Worm (Caenorhabditis elegans) whole organism, mixed stage, embryonic: ENCODE data around the gene C37C3.17.

Source experiments
- blmp-1 ChIP-seq: fragments of 150-350 bp; optimal IDR thresholded peaks from 2 replicates; lab custom pipeline; 2014; ENCODE audit warnings: missing biosample characterization, missing genetic modification characterization
- ces-1 ChIP-seq: fragments of 150-350 bp; optimal IDR thresholded peaks from 2 replicates; lab custom pipeline; 2014; ENCODE audit warnings: missing biosample characterization, missing genetic modification reagents, missing genetic modification characterization
- elt-1 ChIP-seq: sonication (generic microtip); optimal IDR thresholded peaks from 2 replicates; lab custom pipeline; 2017; ENCODE audit warnings: missing genetic modification characterization, mild to moderate bottlenecking, missing compliant biosample characterization, antibody characterized with exemption, moderate library complexity, borderline replicate concordance; ENCODE audit not compliant: insufficient read depth
- mep-1 ChIP-seq: fragments of 150-350 bp; optimal IDR thresholded peaks from 2 replicates; lab custom pipeline; 2017; ENCODE audit warnings: missing biosample characterization, missing genetic modification reagents, missing genetic modification characterization, inconsistent platforms
- nhr-12 ChIP-seq: fragments of 150-350 bp; optimal IDR thresholded peaks from 2 replicates; lab custom pipeline; 2014; ENCODE audit warnings: missing biosample characterization, missing genetic modification characterization
- nhr-28 ChIP-seq: fragments of 150-350 bp; optimal IDR thresholded peaks from 2 replicates; lab custom pipeline; 2014; ENCODE audit warnings: missing biosample characterization, missing genetic modification characterization
- nhr-76 ChIP-seq: sonication (generic microtip); optimal IDR thresholded peaks from 2 replicates; lab custom pipeline; 2017; ENCODE audit warnings: missing biosample characterization, missing genetic modification characterization
- pha-4 ChIP-seq: fragments of 150-350 bp; optimal IDR thresholded peaks from 2 replicates; lab custom pipeline; 2018; ENCODE audit warnings: missing biosample characterization, missing genetic modification reagents, missing genetic modification characterization
- snpc-4 ChIP-seq: fragments of 150-350 bp; optimal IDR thresholded peaks from 2 replicates; lab custom pipeline; 2014; ENCODE audit warnings: missing biosample characterization, missing genetic modification characterization
- sptf-1 ChIP-seq: sonication (generic microtip); optimal IDR thresholded peaks from 2 replicates; lab custom pipeline; 2017; ENCODE audit warnings: mild to moderate bottlenecking, missing genetic modification characterization, moderate library complexity, missing compliant biosample characterization
- unc-39 ChIP-seq: fragments of 150-350 bp; optimal IDR thresholded peaks from 2 replicates; lab custom pipeline; 2014; ENCODE audit warnings: missing biosample characterization, missing genetic modification characterization
- ztf-11 ChIP-seq: fragments of 150-350 bp; optimal IDR thresholded peaks from 2 replicates; lab custom pipeline; 2014; ENCODE audit warnings: missing biosample characterization, missing genetic modification characterization

DNA sequence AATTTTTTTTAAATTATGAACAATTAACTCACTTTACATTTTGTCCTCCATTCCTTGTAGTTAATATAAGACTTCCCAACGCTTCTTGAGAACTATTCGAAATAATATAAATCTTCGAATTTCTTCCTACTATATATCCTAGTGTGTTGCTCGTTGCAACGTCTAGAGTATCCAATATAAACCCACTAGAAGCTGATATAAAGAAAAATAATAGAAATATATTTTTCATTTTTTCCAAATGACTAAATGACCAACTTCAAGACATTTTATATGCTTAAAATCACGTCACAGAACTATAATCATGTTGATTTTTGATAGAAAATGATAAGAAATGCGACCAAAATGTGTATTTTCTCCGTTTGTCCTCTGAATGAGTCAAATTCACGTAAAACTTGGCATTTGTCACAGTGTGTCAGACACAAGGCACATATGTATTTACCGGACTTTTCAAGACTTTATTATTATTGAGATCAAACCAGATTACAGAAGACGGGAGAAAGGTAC lies 1.4 kb upstream of the C37C3.17 start, which contains the start of gene C37C3.10:
- no peak for TF ChIP-seq unc-39 (tag; lab: Kevin White, UChicago)
- TF ChIP-seq mep-1 (tag; lab: Kevin White, UChicago), result no peak
- TF ChIP-seq nhr-12 (tag; lab: Kevin White, UChicago), result no peak
- no peak for TF ChIP-seq sptf-1
- TF ChIP-seq nhr-28 (tag; lab: Kevin White, UChicago), result no peak
- TF ChIP-seq pha-4 (tag; lab: Kevin White, UChicago), result no peak
- TF ChIP-seq ztf-11 (tag; lab: Kevin White, UChicago), result no peak
- TF ChIP-seq elt-1 (tag; lab: Kevin White, UChicago), result no peak
- no peak for TF ChIP-seq nhr-76 (tag; lab: Kevin White, UChicago)
- no peak for TF ChIP-seq ces-1 (GFP tag; lab: Kevin White, UChicago)
- TF ChIP-seq snpc-4 (tag; lab: Kevin White, UChicago), result no peak
- no peak for TF ChIP-seq blmp-1 (tag; lab: Kevin White, UChicago)
